Fruit fly (Drosophila melanogaster): ENCODE data around the gene CG17721.

The CG17721 gene

dm6 chr3R:11216156-11216630 lies 18.7 kb upstream of the CG17721 start, which contains the start of the genes RpS25 and CG4820 (continued):
- TF ChIP-seq CG8765 (GFP tag; IDR thresholded peaks at IDR 0.05) (no peak), Stat92E (GFP tag; optimal IDR thresholded peaks at IDR 0.05) (peak in 1 of 3 experiments; percentile 66), CG17912 (GFP tag; optimal IDR thresholded peaks at IDR 0.05) (peak; percentile 95), vfl (GFP tag; optimal IDR thresholded peaks at IDR 0.05) (peak; percentile 80), vvl (GFP tag; IDR thresholded peaks at IDR 0.05) (peak; percentile 91), Fer3 (tag; optimal IDR thresholded peaks at IDR 0.05) (peak; percentile 91), CG6272 (GFP tag; IDR thresholded peaks at IDR 0.05) (peak; percentile 77), Bteb2 (GFP tag; optimal IDR thresholded peaks at IDR 0.05) (peak; percentile 87), Opbp (GFP tag; IDR thresholded peaks at IDR 0.05; ENCODE audit: partially characterized antibody) (peak; percentile 76), CG2712 (tag; optimal IDR thresholded peaks at IDR 0.05) (peak; percentile 90), Bgb (GFP tag; IDR thresholded peaks at IDR 0.05; ENCODE audit: partially characterized antibody) (peak; percentile 85), E2f2 (GFP tag; IDR thresholded peaks at IDR 0.05) (peak; percentile 80), D19B (GFP tag; optimal IDR thresholded peaks at IDR 0.05) (peak; percentile 75), jigr1 (GFP tag; IDR thresholded peaks at IDR 0.05) (no peak), otp (GFP tag; IDR thresholded peaks at IDR 0.05) (peak; percentile 90), CG9797 (GFP tag; optimal IDR thresholded peaks at IDR 0.05) (peak; percentile 99), CG14710 (tag; optimal IDR thresholded peaks at IDR 0.05) (peak; percentile 96), Blimp-1 (GFP tag; optimal IDR thresholded peaks at IDR 0.05) (peak; percentile 73), CG14050 (GFP tag; IDR thresholded peaks at IDR 0.05) (peak; percentile 85), chinmo (GFP tag; IDR thresholded peaks at IDR 0.05; ENCODE audit: partially characterized antibody) (no peak), H15 (GFP tag; IDR thresholded peaks at IDR 0.05) (peak; percentile 81; the same call in 2 of the 3 replicates), disco-r (GFP tag; optimal IDR thresholded peaks at IDR 0.05) (peak; percentile 92), croc (GFP tag; conservative IDR thresholded peaks at IDR 0.05) (peak; percentile 77), CG10543 (GFP tag; optimal IDR thresholded peaks at IDR 0.05) (peak; percentile 97), CG7963 (GFP tag; IDR thresholded peaks at IDR 0.05; ENCODE audit: partially characterized antibody) (peak; percentile 69; the same call in 1 of the 3 replicates), CG17612 (GFP tag; IDR thresholded peaks at IDR 0.05) (peak; percentile 74), schlank (tag; optimal IDR thresholded peaks at IDR 0.05) (peak; percentile 93), Fer2 (tag; optimal IDR thresholded peaks at IDR 0.05) (peak; percentile 85), CG32767 (GFP tag; IDR thresholded peaks at IDR 0.05) (peak; percentile 66; the same call in 1 of the 2 replicates), gcm (GFP tag; optimal IDR thresholded peaks at IDR 0.05) (peak; percentile 89), CG17328 (GFP tag; IDR thresholded peaks at IDR 0.05) (peak; percentile 87), Ssrp (tag; optimal IDR thresholded peaks at IDR 0.05) (peak; percentile 81), eve (GFP tag; optimal IDR thresholded peaks at IDR 0.05) (no peak), Hey (tag; optimal IDR thresholded peaks at IDR 0.05) (peak; percentile 85), CG30020 (tag; optimal IDR thresholded peaks at IDR 0.05) (peak; percentile 84), CG12942 (GFP tag; optimal IDR thresholded peaks at IDR 0.05) (peak; percentile 74), sisA (GFP tag; IDR thresholded peaks at IDR 0.05) (peak; percentile 40; the same call in 1 of the 2 replicates), ap (GFP tag; IDR thresholded peaks at IDR 0.05) (peak; percentile 71), CG34376 (GFP tag; optimal IDR thresholded peaks at IDR 0.05) (peak; percentile 99), ato (GFP tag; IDR thresholded peaks at IDR 0.05; ENCODE audit: partially characterized antibody) (peak; percentile 64), MBD-R2 (GFP tag; IDR thresholded peaks at IDR 0.05) (peak; percentile 91), CG10147 (GFP tag; optimal IDR thresholded peaks at IDR 0.05) (peak; percentile 89), CG4854 (GFP tag; optimal IDR thresholded peaks at IDR 0.05) (peak; percentile 83), Dad (GFP tag; optimal IDR thresholded peaks at IDR 0.05) (peak; percentile 93), Atf-2 (GFP tag; optimal IDR thresholded peaks at IDR 0.05) (peak; percentile 89), CG2889 (GFP tag; IDR thresholded peaks at IDR 0.05) (0 out of 3 replicates have a peak, but pooled peaks have one; percentile 21), CG10209 (GFP tag; optimal IDR thresholded peaks at IDR 0.05) (peak; percentile 93), CG8924 (tag; optimal IDR thresholded peaks at IDR 0.05) (peak; percentile 87), CG42726 (GFP tag; IDR thresholded peaks at IDR 0.05; ENCODE audit: partially characterized antibody) (peak; percentile 69)
